Fruit fly (Drosophila melanogaster) whole organism, embryonic: Measurements from ENCODE around the gene CG43610.

Experiments
- Dip2 ChIP-seq: fragments of 200-800 bp; sonication (Bioruptor generic); IDR thresholded peaks from 2 replicates; pipeline ENCODE4 v1.3.6; 2022; ENCODE audit warnings: missing biosample characterization, missing genetic modification characterization
- row ChIP-seq: fragments of 200-800 bp; sonication (Bioruptor generic); IDR thresholded peaks from 3 replicates; pipeline ENCODE4 v1.3.6; 2022; ENCODE audit warnings: missing biosample characterization, missing genetic modification characterization

DNA sequence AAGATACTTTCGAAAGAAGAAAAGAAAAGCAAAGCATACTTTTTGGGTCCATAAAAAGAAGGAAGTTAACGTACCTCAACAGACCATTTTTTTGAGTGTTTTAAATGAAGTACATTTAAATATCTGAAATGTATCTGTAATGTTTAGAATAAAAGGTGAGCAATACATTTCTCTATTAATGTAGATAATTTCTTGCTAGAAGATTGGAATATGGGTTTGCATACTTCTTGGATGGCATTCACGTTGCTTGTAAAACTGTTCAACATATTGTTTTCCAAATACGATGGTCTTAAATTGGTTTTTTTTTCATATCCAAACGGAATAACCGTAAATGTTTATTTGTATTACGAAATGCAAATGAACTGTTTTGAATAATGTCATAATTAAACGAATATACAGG, 6.8 kb downstream of the CG43610 start, which contains the start of gene CG17375:
- TF ChIP-seq Dip2 (GFP tag; lab: Robert Waterston, UW) (no peak), row (GFP tag; lab: Robert Waterston, UW) (no peak)
